Worm (Caenorhabditis elegans) whole organism, midembryonic: ENCODE results near the gene smvt-1.

Experiments
- flt-1 ChIP-seq: fragments of 200-800 bp; sonication (Bioruptor generic); IDR thresholded peaks from 2 replicates; pipeline ENCODE4 v1.3.6; 2022; ENCODE audit warnings: missing genetic modification characterization, missing compliant biosample characterization
- med-1 ChIP-seq: sonication (generic microtip); optimal IDR thresholded peaks from 2 replicates; lab custom pipeline; 2017; ENCODE audit warnings: missing genetic modification characterization, mild to moderate bottlenecking, missing compliant biosample characterization, antibody characterized with exemption, missing genetic modification reagents; ENCODE audit not compliant: insufficient read depth

DNA sequence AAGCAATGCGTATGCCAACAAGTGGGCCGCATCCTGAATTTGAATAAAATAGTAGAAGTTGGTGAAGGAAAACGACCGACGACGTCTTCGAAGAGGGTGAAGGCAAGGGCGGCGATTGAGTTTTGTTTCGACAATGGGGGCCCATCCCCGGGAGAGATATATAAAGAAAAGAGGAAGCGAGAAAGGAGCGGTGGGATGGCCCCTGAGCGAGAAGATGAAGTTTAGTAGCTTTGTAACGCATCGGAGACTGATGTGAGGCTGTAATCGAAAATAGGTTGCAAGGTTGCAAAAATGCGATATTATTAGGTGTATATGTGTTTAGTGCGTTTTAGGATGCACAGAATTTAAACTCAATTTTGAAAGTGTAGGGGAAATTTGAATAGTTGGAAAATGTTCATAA, 26.1 kb downstream of the smvt-1 start:
- TF ChIP-seq flt-1 (GFP tag; lab: Robert Waterston, UW) (no peak), med-1 (GFP tag; lab: Kevin White, UChicago) (no peak)
